Worm (Caenorhabditis elegans): ENCODE measurements around the gene hlh-11.

The hlh-11 gene

DNA sequence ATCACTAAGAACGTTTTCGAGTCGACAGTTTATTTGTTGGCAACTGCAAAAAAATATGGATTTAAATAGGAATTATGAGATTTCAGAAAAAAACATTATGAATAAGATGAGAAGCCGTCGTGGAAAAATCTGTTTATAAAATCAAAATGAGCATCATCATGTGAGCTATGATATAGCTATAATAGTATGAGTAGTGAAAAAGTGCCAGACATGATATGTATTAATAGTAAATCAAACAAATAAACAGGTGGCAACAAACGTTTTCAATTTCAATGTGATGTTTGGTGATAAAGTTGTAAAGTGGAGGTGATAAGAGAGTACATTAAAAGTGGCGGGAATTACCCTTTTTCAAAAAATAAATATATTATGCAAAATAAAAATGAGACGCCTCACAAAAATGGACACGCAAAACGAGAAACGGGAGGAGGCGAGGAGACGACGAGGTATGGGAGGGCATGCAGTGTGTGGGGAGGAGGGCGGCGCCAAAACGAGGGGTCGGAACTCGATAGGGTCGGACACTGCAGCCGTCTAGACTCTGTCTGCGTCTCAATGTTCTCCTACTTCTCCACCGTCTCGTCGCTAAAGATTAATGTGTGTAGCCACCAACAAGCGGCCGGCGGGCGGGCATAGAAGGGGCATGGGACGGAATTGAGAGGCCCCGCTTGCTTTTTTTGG lies 48.2 kb downstream of the hlh-11 start, which contains the start of gene C07A9.9:
Gene C07A9.9, minus strand, starts transcription at position 51 of the 675 bp plus-strand sequence.
- TF ChIP-seq Y75B8A.6 (GFP tag; IDR thresholded peaks at IDR 0.05) (no peak), duxl-1 (tag; optimal IDR thresholded peaks at IDR 0.05; ENCODE audit: poor library complexity) (no peak), F10B5.3 (tag; optimal IDR thresholded peaks at IDR 0.05) (no peak), hlh-30 (tag; optimal IDR thresholded peaks at IDR 0.05; ENCODE audit: insufficient read depth) (peak; percentile 75), T26A8.4 (GFP tag; IDR thresholded peaks at IDR 0.05) (no peak; the same call in 1 of the 2 replicates), rbr-2 (tag; optimal IDR thresholded peaks at IDR 0.05) (peak; percentile 79), ZK337.2 (GFP tag; IDR thresholded peaks at IDR 0.05) (no peak), ZK546.5 (tag; optimal IDR thresholded peaks at IDR 0.05) (no peak), F37D6.2 (tag; optimal IDR thresholded peaks at IDR 0.05) (peak; percentile 30), ztf-7 (tag; optimal IDR thresholded peaks at IDR 0.05) (no peak), snpc-4 (tag; optimal IDR thresholded peaks at IDR 0.05) (no peak), daf-8 (GFP tag; IDR thresholded peaks at IDR 0.05) (no peak), dmd-8 (GFP tag; IDR thresholded peaks at IDR 0.05) (no peak), ceh-20 (GFP tag; IDR thresholded peaks at IDR 0.05) (peak; percentile 83), gei-8 (GFP tag; optimal IDR thresholded peaks at IDR 0.05) (no peak), nhr-48 (tag; optimal IDR thresholded peaks at IDR 0.05) (peak; percentile 80), daf-12 (tag; optimal IDR thresholded peaks at IDR 0.05) (no peak), jun-1 (tag; optimal IDR thresholded peaks at IDR 0.05) (no peak), skn-1 (tag; optimal IDR thresholded peaks at IDR 0.05) (no peak), Y105C5A.15 (GFP tag; IDR thresholded peaks at IDR 0.05) (no peak), nhr-77 (tag; optimal IDR thresholded peaks at IDR 0.05) (peak; percentile 2), aha-1 (tag) (peak; percentile 99), sdz-12 (GFP tag; optimal IDR thresholded peaks at IDR 0.05) (no peak), ceh-82 (tag; optimal IDR thresholded peaks at IDR 0.05) (no peak), dpl-1 (GFP tag; optimal IDR thresholded peaks at IDR 0.05) (peak; percentile 36), lir-3 (tag; optimal IDR thresholded peaks at IDR 0.05) (no peak), nhr-25 (tag; optimal IDR thresholded peaks at IDR 0.05; ENCODE audit: borderline replicate concordance, insufficient read depth) (peak; percentile 54), nhr-237 (tag; optimal IDR thresholded peaks at IDR 0.05) (no peak), zip-11 (GFP tag; IDR thresholded peaks at IDR 0.05) (no peak), mep-1 (tag; optimal IDR thresholded peaks at IDR 0.05) (peak; percentile 79), D1046.2 (GFP tag; IDR thresholded peaks at IDR 0.05) (no peak), nhr-28 (tag; optimal IDR thresholded peaks at IDR 0.05) (peak; percentile 75), dve-1 (tag; optimal IDR thresholded peaks at IDR 0.05; ENCODE audit: insufficient read depth) (peak; percentile 73), lin-15B (tag; optimal IDR thresholded peaks at IDR 0.05) (no peak), lin-13 (GFP tag; optimal IDR thresholded peaks at IDR 0.05) (peak; percentile 11), fos-1 (tag; optimal IDR thresholded peaks at IDR 0.05) (no peak), saeg-2 (GFP tag; IDR thresholded peaks at IDR 0.05) (no peak), lsy-2 (tag; optimal IDR thresholded peaks at IDR 0.05) (peak; percentile 44 to 64), cey-2 (tag; optimal IDR thresholded peaks at IDR 0.05; ENCODE audit: borderline replicate concordance, insufficient read depth) (peak; percentile 55), F26F4.8 (GFP tag; conservative IDR thresholded peaks at IDR 0.05) (no peak), nhr-76 (tag; optimal IDR thresholded peaks at IDR 0.05) (no peak), snpc-1.2 (GFP tag; IDR thresholded peaks at IDR 0.05) (no peak), nhr-111 (GFP tag; optimal IDR thresholded peaks at IDR 0.05) (no peak), vab-7 (GFP tag; IDR thresholded peaks at IDR 0.05) (no peak; the same call in 1 of the 2 replicates), ctbp-1 (GFP tag; IDR thresholded peaks at IDR 0.05) (peak; percentile 64), aly-2 (tag; optimal IDR thresholded peaks at IDR 0.05) (no peak), T20F7.1 (GFP tag; optimal IDR thresholded peaks at IDR 0.05) (peak; percentile 67), nhr-6 (tag; optimal IDR thresholded peaks at IDR 0.05) (peak; percentile 65), lin-1 (GFP tag; IDR thresholded peaks at IDR 0.05) (peak; percentile 8; the same call in 1 of the 2 replicates), ces-1 (GFP tag; optimal IDR thresholded peaks at IDR 0.05) (no peak), unc-130 (GFP tag; optimal IDR thresholded peaks at IDR 0.05) (no peak)

Measured in whole organism, L4 larva.